Fruit fly (Drosophila melanogaster): ENCODE results near the gene CG11345.

CG11345 gene

dm6 chr3L:4417068-4417467, 40.9 kb downstream of the CG11345 start:
- TF ChIP-seq CG10348 (GFP tag; IDR thresholded peaks at IDR 0.05) (no peak), gl (tag; optimal IDR thresholded peaks at IDR 0.05) (no peak), D1 (tag; optimal IDR thresholded peaks at IDR 0.05) (no peak), EcR (GFP tag; optimal IDR thresholded peaks at IDR 0.05) (no peak), Snoo (tag; optimal IDR thresholded peaks at IDR 0.05) (no peak), rn (GFP tag; IDR thresholded peaks at IDR 0.05) (no peak), CG8301 (tag; optimal IDR thresholded peaks at IDR 0.05) (no peak), CG4496 (GFP tag; IDR thresholded peaks at IDR 0.05) (no peak), fd96Ca (GFP tag; IDR thresholded peaks at IDR 0.05) (no peak), CG14655 (GFP tag; optimal IDR thresholded peaks at IDR 0.05) (no peak), Pif1A (GFP tag; optimal IDR thresholded peaks at IDR 0.05) (no peak), CG34367 (tag; optimal IDR thresholded peaks at IDR 0.05) (no peak), CG15710 (tag; optimal IDR thresholded peaks at IDR 0.05) (no peak), Ets98B (GFP tag; IDR thresholded peaks at IDR 0.05) (no peak), CG17806 (tag; optimal IDR thresholded peaks at IDR 0.05) (no peak)

dm6 chr3L:4415326-4416274, 42.4 kb downstream of the CG11345 start:
- no peak for TF ChIP-seq Pif1B (GFP tag; optimal IDR thresholded peaks at IDR 0.05)
- TF ChIP-seq gl (tag; optimal IDR thresholded peaks at IDR 0.05) = no peak
- 0 out of 3 replicates have a peak, but pooled peaks have one; percentile 14 for TF ChIP-seq fd96Ca (GFP tag; IDR thresholded peaks at IDR 0.05)
- no peak for TF ChIP-seq CG8159 (tag; optimal IDR thresholded peaks at IDR 0.05)
- peak; percentile 60 for TF ChIP-seq EcR (GFP tag; optimal IDR thresholded peaks at IDR 0.05)

dm6 chr3L:4414579-4414978, 43.4 kb downstream of the CG11345 start:
- TF ChIP-seq gl (tag; optimal IDR thresholded peaks at IDR 0.05) (no peak), CG32121 (GFP tag; IDR thresholded peaks at IDR 0.05) (no peak), Pif1A (GFP tag; optimal IDR thresholded peaks at IDR 0.05) (no peak), CG4496 (GFP tag; IDR thresholded peaks at IDR 0.05) (no peak), CG12605 (GFP tag; IDR thresholded peaks at IDR 0.05) (no peak), Snoo (tag; optimal IDR thresholded peaks at IDR 0.05) (no peak), CG9948 (tag; optimal IDR thresholded peaks at IDR 0.05) (no peak), CG34367 (tag; optimal IDR thresholded peaks at IDR 0.05) (no peak), CG10348 (GFP tag; IDR thresholded peaks at IDR 0.05) (no peak), CG13204 (GFP tag; optimal IDR thresholded peaks at IDR 0.05) (no peak), fd96Ca (GFP tag; IDR thresholded peaks at IDR 0.05) (no peak), D1 (tag; optimal IDR thresholded peaks at IDR 0.05) (no peak), CG8301 (tag; optimal IDR thresholded peaks at IDR 0.05) (no peak), CG8159 (tag; optimal IDR thresholded peaks at IDR 0.05) (no peak), Ets98B (GFP tag; IDR thresholded peaks at IDR 0.05) (no peak), CG14655 (GFP tag; optimal IDR thresholded peaks at IDR 0.05) (no peak), CG15710 (tag; optimal IDR thresholded peaks at IDR 0.05) (no peak), rn (GFP tag; IDR thresholded peaks at IDR 0.05) (no peak), Pif1B (GFP tag; optimal IDR thresholded peaks at IDR 0.05) (no peak), EcR (GFP tag; optimal IDR thresholded peaks at IDR 0.05) (no peak)

- TF ChIP-seq gl (tag; optimal IDR thresholded peaks at IDR 0.05) (no peak), D1 (tag; optimal IDR thresholded peaks at IDR 0.05) (no peak), CG12605 (GFP tag; IDR thresholded peaks at IDR 0.05) (peak; percentile 73), CG9948 (tag; optimal IDR thresholded peaks at IDR 0.05) (no peak), CG4496 (GFP tag; IDR thresholded peaks at IDR 0.05) (peak; percentile 65), CG32121 (GFP tag; IDR thresholded peaks at IDR 0.05) (peak; percentile 67; the same call in 1 of the 2 replicates), Pif1A (GFP tag; optimal IDR thresholded peaks at IDR 0.05) (no peak), fd96Ca (GFP tag; IDR thresholded peaks at IDR 0.05) (peak; percentile 63), CG13204 (GFP tag; optimal IDR thresholded peaks at IDR 0.05) (no peak), Ets98B (GFP tag; IDR thresholded peaks at IDR 0.05) (peak; percentile 59)
Measured at dm6 chr3L:4413800-4414446, 44.0 kb downstream of the CG11345 start.

dm6 chr3L:4412974-4413373, 45.0 kb downstream of the CG11345 start:
- TF ChIP-seq CG9948 (tag; optimal IDR thresholded peaks at IDR 0.05) = no peak
- no peak for TF ChIP-seq CG14655 (GFP tag; optimal IDR thresholded peaks at IDR 0.05)
- TF ChIP-seq CG12605 (GFP tag; IDR thresholded peaks at IDR 0.05) = 0 out of 2 replicates have a peak, but pooled peaks have one; percentile 39
- peak; percentile 79 for TF ChIP-seq CG4496 (GFP tag; IDR thresholded peaks at IDR 0.05)
- no peak for TF ChIP-seq gl (tag; optimal IDR thresholded peaks at IDR 0.05)
- TF ChIP-seq CG10348 (GFP tag; IDR thresholded peaks at IDR 0.05) = no peak
- TF ChIP-seq D1 (tag; optimal IDR thresholded peaks at IDR 0.05) = no peak
- TF ChIP-seq Ets98B (GFP tag; IDR thresholded peaks at IDR 0.05) = peak; percentile 60
- no peak for TF ChIP-seq EcR (GFP tag; optimal IDR thresholded peaks at IDR 0.05)
- no peak for TF ChIP-seq Pif1A (GFP tag; optimal IDR thresholded peaks at IDR 0.05)
- TF ChIP-seq fd96Ca (GFP tag; IDR thresholded peaks at IDR 0.05) = peak; percentile 66; the same call in 1 of the 3 replicates
- peak; percentile 4 for TF ChIP-seq CG8301 (tag; optimal IDR thresholded peaks at IDR 0.05)
- TF ChIP-seq CG32121 (GFP tag; IDR thresholded peaks at IDR 0.05) = peak; percentile 67
- no peak for TF ChIP-seq CG34367 (tag; optimal IDR thresholded peaks at IDR 0.05)
- TF ChIP-seq CG15710 (tag; optimal IDR thresholded peaks at IDR 0.05) = no peak
